Worm (Caenorhabditis elegans) whole organism, young adult: ENCODE data around the gene F11C7.2.
A peak's percentile ranks its signal among the peaks of the same experiment; 100 is the strongest.

Source experiments
- F33H1.4 ChIP-seq: fragments of 200-800 bp; sonication (Bioruptor generic); IDR thresholded peaks from 2 replicates; pipeline ENCODE4 v1.3.6; 2022; ENCODE audit warnings: missing genetic modification reagents, missing genetic modification characterization, missing compliant biosample characterization
- F37B4.10 ChIP-seq: fragments of 200-800 bp; sonication (Bioruptor generic); IDR thresholded peaks from 2 replicates; pipeline ENCODE4 v1.3.6; 2022; ENCODE audit warnings: missing genetic modification characterization, missing compliant biosample characterization
- K11D2.4 ChIP-seq: fragments of 200-800 bp; sonication (Bioruptor generic); IDR thresholded peaks from 2 replicates; pipeline ENCODE4 v1.3.6; 2022; ENCODE audit warnings: missing genetic modification reagents, missing genetic modification characterization, missing compliant biosample characterization
- T07F8.4 ChIP-seq: sonication (generic microtip); optimal IDR thresholded peaks from 2 replicates; lab custom pipeline; 2016; ENCODE audit warnings: mild to moderate bottlenecking, missing genetic modification characterization, moderate library complexity, missing compliant biosample characterization
- bed-2 ChIP-seq: fragments of 200-800 bp; sonication (Bioruptor generic); IDR thresholded peaks from 2 replicates; pipeline ENCODE4 v1.3.6; 2022; ENCODE audit warnings: missing genetic modification reagents, missing genetic modification characterization, missing compliant biosample characterization
- cebp-2 ChIP-seq: fragments of 200-800 bp; sonication (Bioruptor generic); IDR thresholded peaks from 2 replicates; pipeline ENCODE4 v1.3.6; 2022; ENCODE audit warnings: missing genetic modification characterization, missing compliant biosample characterization
- ceh-27 ChIP-seq: fragments of 200-800 bp; sonication (Bioruptor generic); optimal IDR thresholded peaks from 2 replicates; lab custom pipeline; 2018; ENCODE audit warnings: mild to moderate bottlenecking, missing genetic modification characterization, moderate library complexity, missing compliant biosample characterization
- dpff-1 ChIP-seq: sonication (generic microtip); optimal IDR thresholded peaks from 2 replicates; lab custom pipeline; 2017; ENCODE audit warnings: mild to moderate bottlenecking, missing genetic modification characterization, missing compliant biosample characterization
- egl-18 ChIP-seq: fragments of 200-800 bp; sonication (Bioruptor generic); IDR thresholded peaks from 2 replicates; pipeline ENCODE4 v1.3.6; 2022; ENCODE audit warnings: missing genetic modification reagents, missing genetic modification characterization, missing compliant biosample characterization
- egrh-3 ChIP-seq: fragments of 200-800 bp; sonication (Bioruptor generic); IDR thresholded peaks from 2 replicates; pipeline ENCODE4 v1.3.6; 2022; ENCODE audit warnings: missing genetic modification reagents, missing genetic modification characterization, missing compliant biosample characterization
- ekl-4 ChIP-seq: fragments of 200-800 bp; sonication (Bioruptor generic); IDR thresholded peaks from 2 replicates; pipeline ENCODE4 v1.3.6; 2022; ENCODE audit warnings: missing genetic modification reagents, missing genetic modification characterization, missing compliant biosample characterization
- fkh-3 ChIP-seq: sonication (generic microtip); optimal IDR thresholded peaks from 2 replicates; lab custom pipeline; 2016; ENCODE audit warnings: mild to moderate bottlenecking, missing genetic modification characterization, missing compliant biosample characterization
- hsf-1 ChIP-seq: fragments of 200-800 bp; sonication (Bioruptor generic); IDR thresholded peaks from 2 replicates; pipeline ENCODE4 v1.3.6; 2022; ENCODE audit warnings: missing genetic modification reagents, missing genetic modification characterization, missing compliant biosample characterization
- lin-26 ChIP-seq: fragments of 200-800 bp; sonication (Bioruptor generic); IDR thresholded peaks from 2 replicates; pipeline ENCODE4 v1.3.6; 2022; ENCODE audit warnings: missing genetic modification reagents, missing genetic modification characterization, missing compliant biosample characterization
- lin-40 ChIP-seq: sonication (generic microtip); optimal IDR thresholded peaks from 2 replicates; lab custom pipeline; 2016; ENCODE audit warnings: missing genetic modification characterization, mild to moderate bottlenecking, missing compliant biosample characterization, missing genotype, missing genetic modification reagents
- lin-54 ChIP-seq: fragments of 200-800 bp; sonication (Bioruptor generic); optimal IDR thresholded peaks from 2 replicates; lab custom pipeline; 2018; ENCODE audit warnings: mild to moderate bottlenecking, missing genetic modification characterization, missing compliant biosample characterization
- mel-28 ChIP-seq: sonication (generic microtip); optimal IDR thresholded peaks from 2 replicates; lab custom pipeline; 2016; ENCODE audit warnings: borderline replicate concordance, mild to moderate bottlenecking, missing genetic modification characterization, missing compliant biosample characterization
- mxl-1 ChIP-seq: sonication (generic microtip); optimal IDR thresholded peaks from 2 replicates; lab custom pipeline; 2016; ENCODE audit warnings: missing genetic modification characterization, missing compliant biosample characterization
- nfya-2 ChIP-seq: fragments of 200-800 bp; sonication (Bioruptor generic); IDR thresholded peaks from 2 replicates; pipeline ENCODE4 v1.3.6; 2022; ENCODE audit warnings: missing genetic modification reagents, missing genetic modification characterization, missing compliant biosample characterization
- nhr-179 ChIP-seq: sonication (generic microtip); optimal IDR thresholded peaks from 2 replicates; lab custom pipeline; 2016; ENCODE audit warnings: mild to moderate bottlenecking, missing genetic modification characterization, missing compliant biosample characterization
- nhr-90 ChIP-seq: sonication (generic microtip); optimal IDR thresholded peaks from 2 replicates; lab custom pipeline; 2016; ENCODE audit warnings: missing genotype, mild to moderate bottlenecking, missing genetic modification characterization, missing compliant biosample characterization
- pha-4 ChIP-seq: fragments of 150-350 bp; sonication (generic microtip); optimal IDR thresholded peaks from 2 replicates; lab custom pipeline; 2014; ENCODE audit warnings: missing biosample characterization, missing genetic modification reagents, missing genetic modification characterization
- repo-1 ChIP-seq: sonication (generic microtip); optimal IDR thresholded peaks from 2 replicates; lab custom pipeline; 2017; ENCODE audit warnings: mild to moderate bottlenecking, missing genetic modification characterization, missing compliant biosample characterization
- rpc-1 ChIP-seq, 2 experiments: fragments of 150-350 bp in 1 of 2; sonication (generic microtip) in 1 of 2; optimal IDR thresholded peaks; 2 replicates each; lab custom pipeline; 2014 to 2018; ENCODE audit warnings: missing biosample characterization in 1 of 2, missing genetic modification characterization in 1 of 2, missing genetic modification reagents in 1 of 2, missing genotype in 1 of 2
- sea-2 ChIP-seq: fragments of 200-800 bp; sonication (Bioruptor generic); IDR thresholded peaks from 2 replicates; pipeline ENCODE4 v1.3.6; 2022; ENCODE audit warnings: missing genetic modification characterization, missing compliant biosample characterization
- snpc-3.4 ChIP-seq: sonication (generic microtip); optimal IDR thresholded peaks from 2 replicates; lab custom pipeline; 2017; ENCODE audit warnings: missing genetic modification characterization, mild to moderate bottlenecking, missing compliant biosample characterization, antibody characterized with exemption, moderate library complexity, missing genotype, missing genetic modification reagents
- snpc-4 ChIP-seq, 5 experiments: fragments of 150-350 bp in 1 of 5; sonication (generic microtip) in 4 of 5; optimal IDR thresholded peaks; 2 replicates each; lab custom pipeline; 2014 to 2018; ENCODE audit warnings: missing genetic modification characterization in 5 of 5, missing biosample characterization in 3 of 5, antibody characterized with exemption in 2 of 5, mild to moderate bottlenecking in 2 of 5, missing compliant biosample characterization in 2 of 5, missing genotype in 2 of 5, moderate library complexity in 2 of 5, missing genetic modification reagents in 1 of 5
- somi-1 ChIP-seq: fragments of 200-800 bp; sonication (Bioruptor generic); optimal IDR thresholded peaks from 2 replicates; lab custom pipeline; 2018; ENCODE audit warnings: mild to moderate bottlenecking, missing genetic modification characterization, missing compliant biosample characterization
- tlf-1 ChIP-seq: fragments of 200-800 bp; sonication (Bioruptor generic); optimal IDR thresholded peaks from 2 replicates; lab custom pipeline; 2018; ENCODE audit warnings: mild to moderate bottlenecking, missing genetic modification characterization, missing compliant biosample characterization
- xnd-1 ChIP-seq: sonication (generic microtip); optimal IDR thresholded peaks from 2 replicates; lab custom pipeline; 2016; ENCODE audit warnings: missing genotype, missing genetic modification reagents, missing genetic modification characterization, missing compliant biosample characterization
- ztf-25 ChIP-seq: fragments of 200-800 bp; sonication (Bioruptor generic); IDR thresholded peaks from 2 replicates; pipeline ENCODE4 v1.3.6; 2022; ENCODE audit warnings: missing genetic modification reagents, missing genetic modification characterization, missing compliant biosample characterization
- ztf-26 ChIP-seq: sonication (generic microtip); optimal IDR thresholded peaks from 2 replicates; lab custom pipeline; 2017; ENCODE audit warnings: missing genetic modification characterization, missing compliant biosample characterization

F11C7.2 gene

ce11 chrX:17421532-17422078, 25.0 kb downstream of the F11C7.2 start, which contains the start of gene osm-11 (continued):
- no peak for TF ChIP-seq lin-54
- TF ChIP-seq sea-2, result no peak
- TF ChIP-seq ekl-4, result no peak
- TF ChIP-seq egl-18, result no peak
- TF ChIP-seq, all 124 proteins: peak for 0

- TF ChIP-seq egrh-3 (GFP tag; lab: Robert Waterston, UW) (no peak), snpc-3.4 (tag; lab: Kevin White, UChicago) (no peak), mel-28 (tag; lab: Kevin White, UChicago) (no peak), F37B4.10 (GFP tag; lab: Robert Waterston, UW) (no peak)
Observed at ce11 chrX:17422593-17422992, 26.0 kb downstream of the F11C7.2 start.

- peak; percentile 75 for TF ChIP-seq K11D2.4 (GFP tag; lab: Robert Waterston, UW)
- no peak for TF ChIP-seq xnd-1 (tag; lab: Kevin White, UChicago)
- TF ChIP-seq F33H1.4 (GFP tag; lab: Robert Waterston, UW), result no peak
- TF ChIP-seq lin-40 (tag; lab: Kevin White, UChicago), result peak; percentile 2
- no peak for TF ChIP-seq bed-2
- no peak for TF ChIP-seq snpc-4 (GFP tag; optimal IDR thresholded peaks at IDR 0.05; lab: Kevin White, UChicago)
- TF ChIP-seq snpc-4 (tag; optimal IDR thresholded peaks at IDR 0.05; lab: Kevin White, UChicago), result no peak
- TF ChIP-seq nfya-2 (GFP tag; lab: Robert Waterston, UW), result no peak
- peak; percentile 4 for TF ChIP-seq ztf-26 (tag; lab: Kevin White, UChicago)
- TF ChIP-seq somi-1 (GFP tag; lab: Kevin White, UChicago), result peak; percentile 11
- no peak for TF ChIP-seq mxl-1 (tag; lab: Kevin White, UChicago)
- no peak for TF ChIP-seq snpc-3.4 (tag; lab: Kevin White, UChicago)
- TF ChIP-seq cebp-2 (GFP tag; lab: Robert Waterston, UW), result no peak
- TF ChIP-seq nhr-90 (tag; lab: Kevin White, UChicago), result no peak
- TF ChIP-seq, all 124 proteins: peak for 4
Observed at ce11 chrX:17423894-17424594, 27.4 kb downstream of the F11C7.2 start.

- TF ChIP-seq hsf-1 (GFP tag; lab: Robert Waterston, UW), result no peak
- no peak for TF ChIP-seq tlf-1 (GFP tag; lab: Kevin White, UChicago)
- TF ChIP-seq ztf-25 (GFP tag; lab: Robert Waterston, UW), result no peak
- no peak for TF ChIP-seq rpc-1 (optimal IDR thresholded peaks at IDR 0.05; lab: Kevin White, UChicago)
- TF ChIP-seq rpc-1 (tag; optimal IDR thresholded peaks at IDR 0.05; lab: Kevin White, UChicago), result no peak
- no peak for TF ChIP-seq xnd-1 (tag; lab: Kevin White, UChicago)
- no peak for TF ChIP-seq T07F8.4
- no peak for TF ChIP-seq nhr-179 (tag; lab: Kevin White, UChicago)
- no peak for TF ChIP-seq pha-4
- TF ChIP-seq ceh-27 (GFP tag; lab: Kevin White, UChicago), result no peak
- no peak for TF ChIP-seq lin-26 (GFP tag; lab: Robert Waterston, UW)
- no peak for TF ChIP-seq snpc-3.4 (tag; lab: Kevin White, UChicago)
- TF ChIP-seq egrh-3 (GFP tag; lab: Robert Waterston, UW), result no peak
- TF ChIP-seq dpff-1 (tag; lab: Kevin White, UChicago), result no peak
- no peak for TF ChIP-seq sea-2
- TF ChIP-seq repo-1 (tag; lab: Kevin White, UChicago), result no peak
- no peak for TF ChIP-seq fkh-3 (tag; lab: Kevin White, UChicago)
- TF ChIP-seq nfya-2 (GFP tag; lab: Robert Waterston, UW), result no peak
Observed at ce11 chrX:17424595-17424913, 27.9 kb downstream of the F11C7.2 start.
